Worm (Caenorhabditis elegans) whole organism, L2 larva: ENCODE measurements around the gene F56D2.5.

Experiments
- C34F6.9 ChIP-seq: fragments of 150-350 bp; optimal IDR thresholded peaks from 2 replicates; lab custom pipeline; 2014; ENCODE audit warnings: missing biosample characterization, missing genetic modification characterization
- F13H6.1 ChIP-seq: sonication (generic microtip); optimal IDR thresholded peaks from 2 replicates; lab custom pipeline; 2016; ENCODE audit warnings: missing genetic modification characterization, missing compliant biosample characterization
- Y55F3AM.14 ChIP-seq: fragments of 200-800 bp; sonication (Bioruptor generic); optimal IDR thresholded peaks from 2 replicates; lab custom pipeline; 2018; ENCODE audit warnings: mild to moderate bottlenecking, missing genetic modification characterization, missing compliant biosample characterization
- ZK546.5 ChIP-seq: sonication (generic microtip); optimal IDR thresholded peaks from 2 replicates; lab custom pipeline; 2017; ENCODE audit warnings: missing biosample characterization, missing genetic modification characterization
- ceh-16 ChIP-seq: fragments of 150-350 bp; optimal IDR thresholded peaks from 2 replicates; lab custom pipeline; 2014; ENCODE audit warnings: missing biosample characterization, missing genetic modification characterization
- ceh-82 ChIP-seq: fragments of 150-350 bp; optimal IDR thresholded peaks from 2 replicates; lab custom pipeline; 2014; ENCODE audit warnings: missing biosample characterization, missing genetic modification characterization
- crh-2 ChIP-seq: sonication (generic microtip); optimal IDR thresholded peaks from 2 replicates; lab custom pipeline; 2017; ENCODE audit warnings: missing biosample characterization, missing genetic modification characterization
- dmd-4 ChIP-seq: sonication (generic microtip); optimal IDR thresholded peaks from 2 replicates; lab custom pipeline; 2017; ENCODE audit warnings: missing biosample characterization, missing genetic modification characterization
- egl-27 ChIP-seq: sonication (generic microtip); optimal IDR thresholded peaks from 3 replicates; lab custom pipeline; 2017; ENCODE audit warnings: missing biosample characterization, missing genetic modification reagents, missing genetic modification characterization
- elt-1 ChIP-seq: fragments of 150-350 bp; optimal IDR thresholded peaks from 2 replicates; lab custom pipeline; 2014; ENCODE audit warnings: missing biosample characterization, missing genetic modification characterization
- fos-1 ChIP-seq: fragments of 150-350 bp; optimal IDR thresholded peaks from 2 replicates; lab custom pipeline; 2014; ENCODE audit warnings: missing biosample characterization, missing genetic modification characterization
- gmeb-1 ChIP-seq: fragments of 150-350 bp; optimal IDR thresholded peaks from 2 replicates; lab custom pipeline; 2014; ENCODE audit warnings: missing biosample characterization, missing genetic modification characterization
- lin-13 ChIP-seq: fragments of 150-350 bp; optimal IDR thresholded peaks from 2 replicates; lab custom pipeline; 2014; ENCODE audit warnings: missing biosample characterization, missing genetic modification reagents, missing genetic modification characterization
- lin-39 ChIP-seq: fragments of 150-350 bp; optimal IDR thresholded peaks from 2 replicates; lab custom pipeline; 2014; ENCODE audit warnings: missing biosample characterization, missing genetic modification reagents, missing genetic modification characterization
- lsy-2 ChIP-seq, 2 experiments: fragments of 150-350 bp in 1 of 2; sonication (generic microtip) in 1 of 2; optimal IDR thresholded peaks; 2 replicates each; lab custom pipeline; 2014 to 2017; ENCODE audit warnings: missing biosample characterization in 2 of 2, missing genetic modification characterization in 2 of 2
- mab-5 ChIP-seq: fragments of 150-350 bp; optimal IDR thresholded peaks from 2 replicates; lab custom pipeline; 2014; ENCODE audit warnings: missing biosample characterization, missing genetic modification characterization
- mbf-1 ChIP-seq: sonication (generic microtip); optimal IDR thresholded peaks from 2 replicates; lab custom pipeline; 2017; ENCODE audit warnings: missing biosample characterization, missing genetic modification characterization
- mdl-1 ChIP-seq, 2 experiments: fragments of 150-350 bp in 1 of 2; sonication (generic microtip) in 1 of 2; optimal IDR thresholded peaks; 2 replicates each; lab custom pipeline; 2017; ENCODE audit warnings: missing biosample characterization in 2 of 2, missing genetic modification characterization in 2 of 2
- nhr-11 ChIP-seq: fragments of 150-350 bp; optimal IDR thresholded peaks from 2 replicates; lab custom pipeline; 2014; ENCODE audit warnings: missing biosample characterization, missing genetic modification characterization
- nhr-12 ChIP-seq: fragments of 150-350 bp; optimal IDR thresholded peaks from 2 replicates; lab custom pipeline; 2014; ENCODE audit warnings: missing biosample characterization, missing genetic modification characterization
- nhr-129 ChIP-seq: fragments of 150-350 bp; optimal IDR thresholded peaks from 2 replicates; lab custom pipeline; 2014; ENCODE audit warnings: missing biosample characterization, missing genetic modification characterization
- nhr-21 ChIP-seq: fragments of 150-350 bp; optimal IDR thresholded peaks from 2 replicates; lab custom pipeline; 2014; ENCODE audit warnings: missing biosample characterization, missing genetic modification characterization
- nhr-23 ChIP-seq: fragments of 150-350 bp; optimal IDR thresholded peaks from 2 replicates; lab custom pipeline; 2014; ENCODE audit warnings: missing biosample characterization, missing genetic modification reagents, missing genetic modification characterization
- nhr-237 ChIP-seq: fragments of 150-350 bp; optimal IDR thresholded peaks from 2 replicates; lab custom pipeline; 2014; ENCODE audit warnings: missing biosample characterization, missing genetic modification characterization
- nhr-25 ChIP-seq: fragments of 150-350 bp; sonication (generic microtip); optimal IDR thresholded peaks from 3 replicates; lab custom pipeline; 2014; ENCODE audit warnings: missing biosample characterization, missing genetic modification characterization
- nhr-77 ChIP-seq: fragments of 150-350 bp; optimal IDR thresholded peaks from 2 replicates; lab custom pipeline; 2014; ENCODE audit warnings: missing biosample characterization, missing genetic modification characterization
- sem-4 ChIP-seq: fragments of 150-350 bp; optimal IDR thresholded peaks from 2 replicates; lab custom pipeline; 2014; ENCODE audit warnings: missing biosample characterization, missing genetic modification reagents, missing genetic modification characterization
- sma-3 ChIP-seq: sonication (generic microtip); optimal IDR thresholded peaks from 2 replicates; lab custom pipeline; 2016; ENCODE audit warnings: missing genetic modification reagents, missing genetic modification characterization, missing compliant biosample characterization
- sma-9 ChIP-seq, 2 experiments: fragments of 150-350 bp in 1 of 2; sonication (generic microtip) in 1 of 2; optimal IDR thresholded peaks; 2 replicates each; lab custom pipeline; 2014 to 2016; ENCODE audit warnings: missing genetic modification characterization in 2 of 2, mild to moderate bottlenecking in 1 of 2, missing biosample characterization in 1 of 2, missing compliant biosample characterization in 1 of 2, missing genetic modification reagents in 1 of 2, moderate library complexity in 1 of 2
- snpc-4 ChIP-seq: fragments of 150-350 bp; optimal IDR thresholded peaks from 2 replicates; lab custom pipeline; 2014; ENCODE audit warnings: missing biosample characterization, missing genetic modification characterization
- unc-55 ChIP-seq: fragments of 150-350 bp; sonication (generic microtip); optimal IDR thresholded peaks from 3 replicates; lab custom pipeline; 2014; ENCODE audit warnings: missing biosample characterization, missing genetic modification reagents, missing genetic modification characterization
- zag-1 ChIP-seq: fragments of 150-350 bp; optimal IDR thresholded peaks from 2 replicates; lab custom pipeline; 2014; ENCODE audit warnings: missing biosample characterization, missing genetic modification characterization
- ztf-1 ChIP-seq: fragments of 200-800 bp; sonication (Bioruptor generic); conservative IDR thresholded peaks from 2 replicates; pipeline ENCODE4 v1.3.6; 2022; ENCODE audit warnings: missing genetic modification characterization, missing compliant biosample characterization
- ztf-11 ChIP-seq: sonication (generic microtip); optimal IDR thresholded peaks from 2 replicates; lab custom pipeline; 2017; ENCODE audit warnings: missing biosample characterization, missing genetic modification characterization
- ztf-4 ChIP-seq: fragments of 150-350 bp; optimal IDR thresholded peaks from 2 replicates; lab custom pipeline; 2014; ENCODE audit warnings: missing biosample characterization, missing genetic modification characterization

F56D2.5 gene

ce11 chrIII:5603439-5603986, 22.3 kb upstream of the F56D2.5 start, which contains the start of gene madf-11 (continued):
- TF ChIP-seq lin-13 (GFP tag; lab: Kevin White, UChicago) = peak; percentile 70
- peak; percentile 78 for TF ChIP-seq nhr-129 (tag; lab: Kevin White, UChicago)
- TF ChIP-seq ztf-11 = no peak
- no peak for TF ChIP-seq dmd-4 (tag; lab: Kevin White, UChicago)
- no peak for TF ChIP-seq ZK546.5 (tag; lab: Kevin White, UChicago)

ce11 chrIII:5601999-5602398, 20.8 kb upstream of the F56D2.5 start:
- TF ChIP-seq Y55F3AM.14 (no peak), lsy-2 (tag; optimal IDR thresholded peaks at IDR 0.05; lab: Kevin White, UChicago) (peak; percentile 13 to 72), egl-27 (tag; lab: Kevin White, UChicago) (peak; percentile 58), nhr-129 (tag; lab: Kevin White, UChicago) (peak; percentile 87), gmeb-1 (tag; lab: Kevin White, UChicago) (peak; percentile 62), sma-9 (GFP tag; optimal IDR thresholded peaks at IDR 0.05; lab: Kevin White, UChicago) (peak; percentile 73), sma-9 (tag; optimal IDR thresholded peaks at IDR 0.05; lab: Kevin White, UChicago) (no peak), nhr-11 (tag; lab: Kevin White, UChicago) (no peak), ztf-4 (tag; lab: Kevin White, UChicago) (peak; percentile 51), F13H6.1 (peak; percentile 65), ceh-16 (tag; lab: Kevin White, UChicago) (peak; percentile 25), sem-4 (tag; lab: Kevin White, UChicago) (peak; percentile 22), nhr-21 (tag; lab: Kevin White, UChicago) (peak; percentile 70), ceh-82 (tag; lab: Kevin White, UChicago) (no peak), unc-55 (GFP tag; lab: Kevin White, UChicago) (peak; percentile 20), lin-13 (GFP tag; lab: Kevin White, UChicago) (peak; percentile 74), nhr-25 (tag; lab: Kevin White, UChicago) (peak; percentile 63), nhr-237 (tag; lab: Kevin White, UChicago) (no peak), lin-39 (tag; lab: Kevin White, UChicago) (no peak), crh-2 (tag; lab: Kevin White, UChicago) (peak; percentile 59), C34F6.9 (tag; lab: Kevin White, UChicago) (peak; percentile 63), fos-1 (peak; percentile 64), sma-3 (GFP tag; lab: Kevin White, UChicago) (peak; percentile 76)

ce11 chrIII:5599958-5600357, 18.7 kb upstream of the F56D2.5 start, which contains the start of gene wdr-37:
Gene wdr-37, minus strand, starts transcription at chrIII:5600058.
- TF ChIP-seq nhr-77 (tag; lab: Kevin White, UChicago) (no peak), nhr-25 (tag; lab: Kevin White, UChicago) (peak; percentile 5), snpc-4 (no peak)

ce11 chrIII:5595445-5595844, 14.2 kb upstream of the F56D2.5 start, which contains the start of gene ced-6:
Gene ced-6, plus strand, starts transcription at chrIII:5595771.
- TF ChIP-seq sma-3 (GFP tag; lab: Kevin White, UChicago) (peak; percentile 9), fos-1 (peak; percentile 73), sem-4 (tag; lab: Kevin White, UChicago) (no peak)

- no peak for TF ChIP-seq mdl-1 (tag; optimal IDR thresholded peaks at IDR 0.05; lab: Kevin White, UChicago)
- no peak for TF ChIP-seq elt-1 (tag; lab: Kevin White, UChicago)
- TF ChIP-seq lin-13 (GFP tag; lab: Kevin White, UChicago) = no peak
- TF ChIP-seq ceh-82 (tag; lab: Kevin White, UChicago) = no peak
- peak; percentile 71 for TF ChIP-seq nhr-25 (tag; lab: Kevin White, UChicago)
- TF ChIP-seq mab-5 = no peak
- TF ChIP-seq mbf-1 (tag; lab: Kevin White, UChicago) = no peak
- TF ChIP-seq sma-3 (GFP tag; lab: Kevin White, UChicago) = peak; percentile 43
- TF ChIP-seq ztf-11 = no peak
- TF ChIP-seq nhr-129 (tag; lab: Kevin White, UChicago) = no peak
- TF ChIP-seq nhr-23 (tag; lab: Kevin White, UChicago) = no peak
- TF ChIP-seq nhr-11 (tag; lab: Kevin White, UChicago) = no peak
- TF ChIP-seq fos-1 = peak; percentile 19
- TF ChIP-seq nhr-21 (tag; lab: Kevin White, UChicago) = peak; percentile 30
- TF ChIP-seq crh-2 (tag; lab: Kevin White, UChicago) = no peak
- peak; percentile 7 for TF ChIP-seq sma-9 (GFP tag; optimal IDR thresholded peaks at IDR 0.05; lab: Kevin White, UChicago)
- TF ChIP-seq sma-9 (tag; optimal IDR thresholded peaks at IDR 0.05; lab: Kevin White, UChicago) = no peak
- TF ChIP-seq nhr-77 (tag; lab: Kevin White, UChicago) = no peak
- TF ChIP-seq nhr-237 (tag; lab: Kevin White, UChicago) = no peak
- TF ChIP-seq lsy-2 (tag; optimal IDR thresholded peaks at IDR 0.05; lab: Kevin White, UChicago) = no peak
- no peak for TF ChIP-seq F13H6.1
- no peak for TF ChIP-seq dmd-4 (tag; lab: Kevin White, UChicago)
- no peak for TF ChIP-seq sem-4 (tag; lab: Kevin White, UChicago)
- TF ChIP-seq nhr-12 (tag; lab: Kevin White, UChicago) = no peak
- TF ChIP-seq zag-1 = no peak
- TF ChIP-seq ztf-4 (tag; lab: Kevin White, UChicago) = no peak
- no peak for TF ChIP-seq Y55F3AM.14
- TF ChIP-seq snpc-4 = no peak
- no peak for TF ChIP-seq C34F6.9 (tag; lab: Kevin White, UChicago)
- TF ChIP-seq ztf-1 (GFP tag; lab: Robert Waterston, UW) = no peak
- TF ChIP-seq, all 48 proteins: peak for 5
Observed at ce11 chrIII:5594350-5594749, 13.1 kb upstream of the F56D2.5 start.
